Worm (Caenorhabditis elegans) whole organism, L3 larva: ENCODE measurements around the gene C15H11.10.

Experiments used
- R02D3.7 ChIP-seq: fragments of 150-350 bp; optimal IDR thresholded peaks from 2 replicates; lab custom pipeline; 2014; ENCODE audit warnings: missing biosample characterization, missing genetic modification characterization
- ZK546.5 ChIP-seq: sonication (generic microtip); optimal IDR thresholded peaks from 2 replicates; lab custom pipeline; 2017; ENCODE audit warnings: missing biosample characterization, missing genetic modification characterization
- aly-2 ChIP-seq: fragments of 150-350 bp; optimal IDR thresholded peaks from 2 replicates; lab custom pipeline; 2014; ENCODE audit warnings: missing biosample characterization, missing genetic modification characterization
- ama-1 ChIP-seq: fragments of 150-350 bp; optimal IDR thresholded peaks from 2 replicates; lab custom pipeline; 2018
- ceh-16 ChIP-seq: sonication (generic microtip); optimal IDR thresholded peaks from 2 replicates; lab custom pipeline; 2017; ENCODE audit warnings: missing biosample characterization, missing genetic modification characterization
- ceh-28 ChIP-seq: fragments of 150-350 bp; optimal IDR thresholded peaks from 2 replicates; lab custom pipeline; 2014; ENCODE audit warnings: missing biosample characterization, missing genetic modification reagents, missing genetic modification characterization
- ceh-82 ChIP-seq: fragments of 150-350 bp; optimal IDR thresholded peaks from 2 replicates; lab custom pipeline; 2014; ENCODE audit warnings: missing biosample characterization, missing genetic modification characterization
- ceh-9 ChIP-seq: sonication (generic microtip); optimal IDR thresholded peaks from 2 replicates; lab custom pipeline; 2018; ENCODE audit warnings: missing biosample characterization, missing genetic modification characterization
- daf-12 ChIP-seq: fragments of 150-350 bp; optimal IDR thresholded peaks from 2 replicates; lab custom pipeline; 2014; ENCODE audit warnings: missing biosample characterization, missing genetic modification reagents, missing genetic modification characterization
- egl-27 ChIP-seq: sonication (generic microtip); optimal IDR thresholded peaks from 4 replicates; lab custom pipeline; 2017; ENCODE audit warnings: missing biosample characterization, missing genetic modification reagents, missing genetic modification characterization
- egl-5 ChIP-seq: fragments of 150-350 bp; optimal IDR thresholded peaks from 2 replicates; lab custom pipeline; 2017; ENCODE audit warnings: missing biosample characterization, missing genetic modification reagents, missing genetic modification characterization, inconsistent platforms
- elt-1 ChIP-seq: fragments of 150-350 bp; optimal IDR thresholded peaks from 2 replicates; lab custom pipeline; 2014; ENCODE audit warnings: missing biosample characterization, missing genetic modification characterization
- elt-2 ChIP-seq: sonication (generic microtip); optimal IDR thresholded peaks from 2 replicates; lab custom pipeline; 2016; ENCODE audit warnings: missing genetic modification reagents, mild to moderate bottlenecking, missing genetic modification characterization, missing compliant biosample characterization
- elt-3 ChIP-seq, 3 experiments: fragments of 150-350 bp in 1 of 3; sonication (generic microtip) in 2 of 3; optimal IDR thresholded peaks; 2 replicates in 2 of 3; 4 replicates in 1 of 3; lab custom pipeline; 2014 to 2017; ENCODE audit warnings: missing biosample characterization in 3 of 3, missing genetic modification characterization in 3 of 3
- eor-1 ChIP-seq, 2 experiments: fragments of 150-350 bp; optimal IDR thresholded peaks; 2 replicates each; lab custom pipeline; 2014 to 2018; ENCODE audit warnings: missing biosample characterization in 2 of 2, missing genetic modification characterization in 2 of 2
- fkh-10 ChIP-seq: sonication (generic microtip); optimal IDR thresholded peaks from 2 replicates; lab custom pipeline; 2017; ENCODE audit warnings: missing biosample characterization, missing genetic modification reagents, missing genetic modification characterization
- fkh-2 ChIP-seq: fragments of 150-350 bp; optimal IDR thresholded peaks from 2 replicates; lab custom pipeline; 2014; ENCODE audit warnings: missing biosample characterization, missing genetic modification reagents, missing genetic modification characterization
- fos-1 ChIP-seq: fragments of 150-350 bp; optimal IDR thresholded peaks from 2 replicates; lab custom pipeline; 2014; ENCODE audit warnings: missing biosample characterization, missing genetic modification characterization
- hmg-11 ChIP-seq: sonication (generic microtip); optimal IDR thresholded peaks from 2 replicates; lab custom pipeline; 2016; ENCODE audit warnings: missing genetic modification characterization, missing compliant biosample characterization
- jun-1 ChIP-seq: fragments of 150-350 bp; optimal IDR thresholded peaks from 2 replicates; lab custom pipeline; 2014; ENCODE audit warnings: missing biosample characterization, missing genetic modification reagents, missing genetic modification characterization
- lin-15B ChIP-seq: fragments of 150-350 bp; optimal IDR thresholded peaks from 2 replicates; lab custom pipeline; 2014; ENCODE audit warnings: missing biosample characterization, missing genetic modification characterization
- lin-39 ChIP-seq: fragments of 150-350 bp; optimal IDR thresholded peaks from 2 replicates; lab custom pipeline; 2018; ENCODE audit warnings: missing biosample characterization, missing genetic modification reagents, missing genetic modification characterization
- lsy-12 ChIP-seq: sonication (generic microtip); optimal IDR thresholded peaks from 2 replicates; lab custom pipeline; 2016; ENCODE audit warnings: mild to moderate bottlenecking, missing genetic modification characterization, missing compliant biosample characterization
- mdl-1 ChIP-seq: fragments of 150-350 bp; optimal IDR thresholded peaks from 2 replicates; lab custom pipeline; 2014; ENCODE audit warnings: missing biosample characterization, missing genetic modification characterization
- mml-1 ChIP-seq: fragments of 150-350 bp; sonication (generic microtip); optimal IDR thresholded peaks from 3 replicates; lab custom pipeline; 2014; ENCODE audit warnings: missing biosample characterization, missing genetic modification characterization
- nfya-1 ChIP-seq: sonication (generic microtip); optimal IDR thresholded peaks from 2 replicates; lab custom pipeline; 2017; ENCODE audit warnings: missing genetic modification characterization, mild to moderate bottlenecking, missing compliant biosample characterization, antibody characterized with exemption, moderate library complexity; ENCODE audit not compliant: insufficient read depth
- nhr-11 ChIP-seq: fragments of 150-350 bp; optimal IDR thresholded peaks from 2 replicates; lab custom pipeline; 2014; ENCODE audit warnings: missing biosample characterization, missing genetic modification characterization
- nhr-12 ChIP-seq: fragments of 150-350 bp; optimal IDR thresholded peaks from 2 replicates; lab custom pipeline; 2014; ENCODE audit warnings: missing biosample characterization, missing genetic modification characterization
- nhr-23 ChIP-seq: fragments of 150-350 bp; optimal IDR thresholded peaks from 2 replicates; lab custom pipeline; 2014; ENCODE audit warnings: missing biosample characterization, missing genetic modification reagents, missing genetic modification characterization
- nhr-237 ChIP-seq: fragments of 150-350 bp; optimal IDR thresholded peaks from 2 replicates; lab custom pipeline; 2014; ENCODE audit warnings: missing biosample characterization, missing genetic modification characterization
- nhr-25 ChIP-seq: sonication (generic microtip); optimal IDR thresholded peaks from 2 replicates; lab custom pipeline; 2017; ENCODE audit warnings: missing biosample characterization, missing genetic modification characterization
- nhr-28 ChIP-seq: fragments of 150-350 bp; optimal IDR thresholded peaks from 2 replicates; lab custom pipeline; 2014; ENCODE audit warnings: missing biosample characterization, missing genetic modification characterization
- nhr-43 ChIP-seq: sonication (generic microtip); optimal IDR thresholded peaks from 2 replicates; lab custom pipeline; 2016; ENCODE audit warnings: mild to moderate bottlenecking, missing genetic modification characterization, missing compliant biosample characterization; ENCODE audit not compliant: poor library complexity, severe bottlenecking
- nhr-67 ChIP-seq: fragments of 150-350 bp; optimal IDR thresholded peaks from 2 replicates; lab custom pipeline; 2014; ENCODE audit warnings: missing biosample characterization, missing genetic modification characterization
- nhr-76 ChIP-seq: fragments of 150-350 bp; sonication (generic microtip); optimal IDR thresholded peaks from 5 replicates; lab custom pipeline; 2014; ENCODE audit warnings: missing biosample characterization, missing genetic modification characterization
- nhr-77 ChIP-seq: fragments of 150-350 bp; optimal IDR thresholded peaks from 2 replicates; lab custom pipeline; 2014; ENCODE audit warnings: missing biosample characterization, missing genetic modification characterization
- pha-4 ChIP-seq: fragments of 150-350 bp; optimal IDR thresholded peaks from 2 replicates; lab custom pipeline; 2014; ENCODE audit warnings: missing biosample characterization, missing genetic modification reagents, missing genetic modification characterization
- pqm-1 ChIP-seq: fragments of 150-350 bp; optimal IDR thresholded peaks from 2 replicates; lab custom pipeline; 2017; ENCODE audit warnings: missing biosample characterization, missing genetic modification characterization, inconsistent platforms
- sea-2 ChIP-seq: fragments of 150-350 bp; sonication (generic microtip); optimal IDR thresholded peaks from 4 replicates; lab custom pipeline; 2014; ENCODE audit warnings: missing biosample characterization, missing genetic modification reagents, missing genetic modification characterization
- skn-1 ChIP-seq: fragments of 150-350 bp; optimal IDR thresholded peaks from 2 replicates; lab custom pipeline; 2014; ENCODE audit warnings: missing biosample characterization, missing genetic modification characterization
- snpc-4 ChIP-seq: fragments of 150-350 bp; optimal IDR thresholded peaks from 2 replicates; lab custom pipeline; 2014; ENCODE audit warnings: missing biosample characterization, missing genetic modification characterization
- tbx-2 ChIP-seq: sonication (generic microtip); optimal IDR thresholded peaks from 2 replicates; lab custom pipeline; 2016; ENCODE audit warnings: mild to moderate bottlenecking, missing genetic modification characterization, missing compliant biosample characterization
- unc-39 ChIP-seq: sonication (generic microtip); optimal IDR thresholded peaks from 4 replicates; lab custom pipeline; 2017; ENCODE audit warnings: missing biosample characterization, missing genetic modification characterization
- unc-62 ChIP-seq: fragments of 150-350 bp; sonication (generic microtip); optimal IDR thresholded peaks from 4 replicates; lab custom pipeline; 2014; ENCODE audit warnings: missing biosample characterization, missing genetic modification reagents, missing genetic modification characterization
- zag-1 ChIP-seq: fragments of 150-350 bp; optimal IDR thresholded peaks from 2 replicates; lab custom pipeline; 2014; ENCODE audit warnings: missing biosample characterization, missing genetic modification characterization
- ztf-11 ChIP-seq: fragments of 150-350 bp; optimal IDR thresholded peaks from 2 replicates; lab custom pipeline; 2014; ENCODE audit warnings: missing biosample characterization, missing genetic modification characterization
- ztf-4 ChIP-seq: fragments of 150-350 bp; optimal IDR thresholded peaks from 2 replicates; lab custom pipeline; 2014; ENCODE audit warnings: missing biosample characterization, missing genetic modification characterization

The C15H11.10 gene

DNA sequence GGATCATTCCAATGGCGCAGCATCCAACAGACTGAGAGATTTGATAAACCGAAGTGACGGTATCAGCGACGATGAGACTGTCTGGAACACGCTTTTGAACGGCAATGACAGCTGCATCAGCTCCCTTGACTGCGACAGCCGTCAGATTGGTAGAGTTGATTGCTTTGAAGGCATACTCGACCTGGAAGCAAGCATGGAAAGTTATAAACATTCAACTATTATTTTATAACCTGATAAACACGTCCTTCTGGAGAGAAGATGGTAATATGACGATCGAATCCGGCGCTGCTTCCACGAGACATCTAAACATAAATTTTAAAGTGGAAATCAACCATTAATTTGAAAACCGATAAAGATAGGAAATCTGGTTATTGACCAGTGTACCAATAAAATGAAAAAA, 30.4 kb downstream of the C15H11.10 start, which contains the start of gene pas-1:
Gene pas-1 (minus strand): TSS at position 302 of the 400 bp plus-strand sequence.
- TF ChIP-seq zag-1 (tag; lab: Kevin White, UChicago) (no peak), elt-2 (tag; lab: Kevin White, UChicago) (peak; percentile 6), nhr-77 (tag; lab: Kevin White, UChicago) (no peak), ceh-16 (tag; lab: Kevin White, UChicago) (no peak), nhr-12 (no peak), aly-2 (tag; lab: Kevin White, UChicago) (no peak), nhr-11 (tag; lab: Kevin White, UChicago) (no peak)
- TF ChIP-seq, all 47 proteins: peak for 1

DNA sequence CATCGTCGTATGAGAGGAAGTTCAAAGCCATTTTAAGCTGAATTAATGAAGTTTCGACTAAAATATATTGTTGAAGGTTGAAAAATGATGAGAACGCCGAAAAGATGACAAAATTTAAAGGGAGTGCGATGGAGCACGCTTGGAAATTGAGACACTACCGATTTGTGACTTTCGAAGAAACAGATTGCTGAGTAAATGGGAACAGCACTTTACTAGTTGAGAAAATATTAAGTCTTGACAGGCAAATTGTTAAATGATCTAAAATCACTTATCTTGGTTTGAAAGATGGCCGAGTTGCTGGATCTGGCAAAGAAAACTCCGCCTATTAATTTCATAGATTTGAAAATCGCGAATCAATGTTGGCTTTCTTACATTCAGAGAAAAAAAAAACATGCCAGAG, 31.3 kb downstream of the C15H11.10 start, which contains the start of gene rpoa-12:
Gene rpoa-12 (minus strand): TSS at position 37 of the 400 bp plus-strand sequence.
- TF ChIP-seq fkh-2 (tag; lab: Kevin White, UChicago) (no peak), nhr-237 (tag; lab: Kevin White, UChicago) (no peak), nfya-1 (peak; percentile 46), nhr-28 (tag; lab: Kevin White, UChicago) (no peak), elt-1 (tag; lab: Kevin White, UChicago) (no peak), sea-2 (no peak), fos-1 (tag; lab: Kevin White, UChicago) (no peak), nhr-25 (peak; percentile 68), daf-12 (no peak), eor-1 (tag; optimal IDR thresholded peaks at IDR 0.05; lab: Kevin White, UChicago) (no peak), nhr-67 (tag; lab: Kevin White, UChicago) (no peak), hmg-11 (tag; lab: Kevin White, UChicago) (no peak), unc-62 (GFP tag; lab: Kevin White, UChicago) (no peak), ztf-4 (tag; lab: Kevin White, UChicago) (no peak), nhr-76 (no peak), lsy-12 (tag; lab: Kevin White, UChicago) (no peak), ceh-16 (tag; lab: Kevin White, UChicago) (no peak), zag-1 (tag; lab: Kevin White, UChicago) (no peak), ama-1 (lab: Kevin White, UChicago) (no peak), egl-27 (tag; lab: Kevin White, UChicago) (no peak), nhr-77 (tag; lab: Kevin White, UChicago) (no peak), pha-4 (tag; lab: Kevin White, UChicago) (peak; percentile 52), mml-1 (tag; lab: Kevin White, UChicago) (no peak), aly-2 (tag; lab: Kevin White, UChicago) (no peak), ZK546.5 (no peak), egl-5 (tag; lab: Kevin White, UChicago) (no peak), ceh-82 (tag; lab: Kevin White, UChicago) (no peak), lin-15B (tag; lab: Kevin White, UChicago) (peak; percentile 64), ztf-11 (no peak), skn-1 (tag; lab: Kevin White, UChicago) (peak; percentile 98), nhr-12 (no peak), ceh-9 (no peak), unc-39 (tag; lab: Kevin White, UChicago) (no peak), jun-1 (tag; lab: Kevin White, UChicago) (no peak), nhr-23 (tag; lab: Kevin White, UChicago) (peak; percentile 51), snpc-4 (peak; percentile 24), ceh-28 (tag; lab: Kevin White, UChicago) (no peak), elt-3 (tag; optimal IDR thresholded peaks at IDR 0.05; lab: Kevin White, UChicago) (no peak), nhr-43 (peak; percentile 19), nhr-11 (tag; lab: Kevin White, UChicago) (no peak), elt-2 (tag; lab: Kevin White, UChicago) (no peak), fkh-10 (GFP tag; lab: Kevin White, UChicago) (no peak), tbx-2 (tag; lab: Kevin White, UChicago) (no peak), mdl-1 (tag; lab: Kevin White, UChicago) (no peak), R02D3.7 (no peak), lin-39 (tag; lab: Kevin White, UChicago) (no peak), pqm-1 (tag; lab: Kevin White, UChicago) (no peak)
